Fruit fly (Drosophila melanogaster) ovary, adult (tissue): Measurements from ENCODE around the gene CG12111.

Experiments used
- CG17801 ChIP-seq: fragments of 200-800 bp; optimal IDR thresholded peaks from 2 replicates; lab custom pipeline; 2019; ENCODE audit warnings: missing biosample characterization, mild to moderate bottlenecking, missing genetic modification characterization, moderate library complexity; ENCODE audit not compliant: partially characterized antibody

The CG12111 gene

dm6 chrX:8570848-8571247 is at the start of gene CG12111:
TSS of gene CG12111 (minus strand) at chrX:8570948.
- TF ChIP-seq CG17801 (GFP tag; lab: Kevin White, UChicago) = no peak

- no peak for TF ChIP-seq CG17801 (GFP tag; lab: Kevin White, UChicago)
Measured at dm6 chrX:8616787-8617432, 46.2 kb upstream of the CG12111 start.

dm6 chrX:8616280-8616679 is 45.5 kb upstream of the CG12111 start:
- no peak for TF ChIP-seq CG17801 (GFP tag; lab: Kevin White, UChicago)

- no peak for TF ChIP-seq CG17801 (GFP tag; lab: Kevin White, UChicago)
Measured at dm6 chrX:8607902-8608301, 37.2 kb upstream of the CG12111 start.

DNA sequence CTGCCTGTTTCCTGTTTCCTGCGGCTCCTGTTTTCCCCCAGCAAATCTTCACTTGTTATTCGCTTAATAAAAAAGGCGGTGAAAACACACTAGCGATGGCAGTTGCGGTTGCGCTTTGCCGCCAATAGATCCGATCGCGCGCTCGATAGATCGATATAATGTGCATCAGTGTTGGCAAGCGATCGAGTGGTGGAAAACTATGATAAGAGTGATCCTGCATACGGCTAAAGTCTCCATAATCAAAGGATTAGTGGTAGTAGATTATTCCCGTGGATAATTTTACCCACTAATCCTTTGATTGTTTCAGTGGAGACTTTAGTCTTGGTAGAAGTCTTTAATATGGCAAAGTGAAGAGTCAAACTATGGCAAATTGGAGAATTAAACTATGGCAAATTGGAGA is 35.5 kb upstream of the CG12111 start, which contains the start of gene Caf1-180:
Gene Caf1-180, minus strand, starts transcription at position 99 of the 400 bp plus-strand sequence.
- TF ChIP-seq CG17801 (GFP tag; lab: Kevin White, UChicago) = no peak

DNA sequence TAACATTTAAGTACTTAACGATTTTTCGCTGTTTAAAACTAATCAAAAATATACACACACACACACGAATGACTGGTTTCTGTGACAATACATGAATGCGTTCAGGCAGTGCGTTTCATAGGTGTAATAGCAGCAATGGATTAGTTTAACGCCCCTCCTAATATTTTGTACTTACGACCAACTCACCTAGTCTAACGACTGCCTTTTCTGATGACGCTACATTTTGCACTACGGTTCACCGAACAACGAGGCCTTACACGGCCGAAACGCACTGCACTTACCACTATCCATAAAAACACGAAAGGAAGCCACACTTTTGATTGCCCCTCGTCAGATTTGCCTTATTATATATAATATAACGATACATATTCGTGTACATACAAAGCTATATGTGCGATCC is 30.4 kb upstream of the CG12111 start:
- TF ChIP-seq CG17801 (GFP tag; lab: Kevin White, UChicago) = no peak

DNA sequence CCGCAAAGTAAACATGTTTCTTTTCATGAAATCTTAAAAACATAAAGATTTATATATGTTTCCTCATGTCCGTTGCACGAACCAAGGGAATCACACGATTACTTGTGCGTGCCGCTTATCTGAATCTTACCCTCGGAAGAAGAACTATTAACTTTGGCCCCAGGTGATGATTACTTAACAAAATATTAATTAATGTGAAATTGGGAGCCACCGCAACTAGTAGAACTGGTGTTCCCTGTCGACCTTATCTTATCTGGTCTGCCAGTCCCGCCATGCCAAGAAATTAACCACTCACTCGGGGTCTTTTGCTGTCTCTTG is 22.4 kb upstream of the CG12111 start:
- TF ChIP-seq CG17801 (GFP tag; lab: Kevin White, UChicago) = no peak

DNA sequence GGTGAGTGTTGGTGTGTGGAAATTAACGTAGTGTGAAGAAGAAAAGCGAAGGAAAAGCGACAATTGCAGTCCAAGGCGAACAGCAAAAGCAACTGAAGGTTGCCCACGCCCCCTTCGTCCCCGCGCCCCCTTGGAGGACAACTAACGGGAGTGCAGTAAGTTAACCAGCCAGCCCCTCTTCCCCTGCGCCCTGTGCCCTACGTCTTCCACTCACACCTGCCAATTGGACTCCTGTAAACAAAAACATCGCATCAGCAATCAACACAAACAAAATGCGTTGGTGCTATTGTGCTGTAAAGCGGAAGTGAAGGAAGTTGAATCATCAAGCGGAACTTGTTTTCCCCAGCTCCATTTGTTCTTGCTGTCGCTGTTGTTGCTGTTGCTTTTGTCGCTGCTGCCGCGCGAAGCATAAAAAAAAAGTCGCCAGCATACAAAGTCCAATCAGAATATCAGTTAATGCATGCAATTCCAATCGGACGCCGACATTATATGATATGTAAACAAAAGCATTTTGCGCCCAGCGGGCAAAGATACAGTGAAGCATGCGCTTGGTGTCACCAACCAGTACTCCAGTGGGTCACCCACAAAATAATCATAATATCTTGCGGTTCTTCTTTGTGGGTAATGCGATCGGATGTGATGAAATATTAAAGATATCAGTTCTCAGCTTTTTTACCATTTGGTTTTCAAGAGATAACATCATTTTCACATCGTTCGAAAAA is 21.9 kb upstream of the CG12111 start:
- TF ChIP-seq CG17801 (GFP tag; lab: Kevin White, UChicago) = no peak

- peak; percentile 13 for TF ChIP-seq CG17801 (GFP tag; lab: Kevin White, UChicago)
Measured at dm6 chrX:8591685-8592127, 21.0 kb upstream of the CG12111 start, which contains the start of the genes CG12659 and Crag. TSS of gene CG12659 (minus strand) at chrX:8591729. TSS of gene Crag (plus strand) at chrX:8592031.

DNA sequence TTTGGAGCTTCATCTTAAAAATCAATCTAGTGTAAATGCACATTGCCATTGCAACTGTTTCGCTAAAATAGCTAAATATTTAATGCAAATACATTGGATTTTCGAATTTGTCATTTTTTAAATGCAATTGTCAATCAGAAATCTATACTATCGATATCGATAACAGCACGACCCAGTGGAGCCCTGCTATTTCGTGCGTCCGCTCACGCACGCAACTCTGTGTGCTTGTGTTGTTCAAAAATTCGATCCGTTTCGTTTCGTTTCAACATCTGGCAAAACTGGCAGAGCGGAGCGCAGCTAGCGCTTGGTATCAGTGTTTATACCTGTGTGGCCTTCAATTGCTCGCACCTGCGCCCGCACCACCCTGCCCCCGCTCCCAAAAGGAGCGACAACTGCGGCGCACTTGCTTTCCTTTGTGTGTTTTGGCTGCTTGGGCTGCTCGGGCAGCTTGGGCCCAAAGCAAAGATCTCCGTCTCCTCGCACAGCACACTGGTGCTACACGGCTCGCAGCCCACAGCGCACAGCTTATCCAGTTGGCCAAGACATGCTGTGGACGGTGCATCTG is 17.9 kb upstream of the CG12111 start, which contains the start of gene CG12081:
Gene CG12081, plus strand, starts transcription at position 205 of the 565 bp plus-strand sequence.
- TF ChIP-seq CG17801 (GFP tag; lab: Kevin White, UChicago) = peak; percentile 19

DNA sequence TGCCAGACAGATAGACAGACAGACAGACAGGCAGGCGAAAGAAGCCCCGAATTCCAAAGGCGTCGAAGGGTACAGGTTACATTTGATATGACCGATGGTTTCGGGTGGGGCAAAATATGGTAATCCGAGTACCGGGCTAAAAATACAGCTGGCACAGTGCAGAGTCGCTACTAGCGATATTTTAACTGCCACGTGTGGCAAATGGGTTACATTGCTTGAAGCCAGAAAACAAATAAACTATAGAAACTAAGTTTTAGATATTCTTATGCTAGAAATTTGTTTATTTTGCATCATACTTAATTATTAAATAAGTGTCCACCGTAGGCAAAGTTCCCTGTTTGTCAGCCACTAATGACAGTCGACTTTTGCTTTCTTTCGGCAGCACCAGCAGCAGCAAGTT is 12.4 kb upstream of the CG12111 start:
- no peak for TF ChIP-seq CG17801 (GFP tag; lab: Kevin White, UChicago)

DNA sequence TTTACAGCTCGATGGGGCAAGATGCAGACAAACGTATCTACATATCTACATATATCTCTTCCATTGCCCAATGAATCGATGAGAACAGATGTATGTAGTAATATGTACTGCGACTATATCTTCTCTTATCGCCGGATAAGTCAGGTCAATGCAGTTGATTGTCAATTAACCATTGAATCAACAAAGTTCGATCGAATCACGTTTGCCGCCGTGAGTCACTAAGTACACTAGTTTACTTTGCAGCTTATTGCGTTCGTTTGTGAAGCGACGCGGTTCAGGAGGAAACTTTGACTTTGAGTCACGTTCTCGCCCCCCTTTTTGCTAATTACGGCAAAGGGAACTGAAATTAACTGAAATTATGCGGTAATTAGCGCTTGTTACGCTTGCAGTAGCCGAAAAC is 10.0 kb upstream of the CG12111 start:
- TF ChIP-seq CG17801 (GFP tag; lab: Kevin White, UChicago) = no peak

dm6 chrX:8579875-8580274 is 9.1 kb upstream of the CG12111 start:
- no peak for TF ChIP-seq CG17801 (GFP tag; lab: Kevin White, UChicago)

DNA sequence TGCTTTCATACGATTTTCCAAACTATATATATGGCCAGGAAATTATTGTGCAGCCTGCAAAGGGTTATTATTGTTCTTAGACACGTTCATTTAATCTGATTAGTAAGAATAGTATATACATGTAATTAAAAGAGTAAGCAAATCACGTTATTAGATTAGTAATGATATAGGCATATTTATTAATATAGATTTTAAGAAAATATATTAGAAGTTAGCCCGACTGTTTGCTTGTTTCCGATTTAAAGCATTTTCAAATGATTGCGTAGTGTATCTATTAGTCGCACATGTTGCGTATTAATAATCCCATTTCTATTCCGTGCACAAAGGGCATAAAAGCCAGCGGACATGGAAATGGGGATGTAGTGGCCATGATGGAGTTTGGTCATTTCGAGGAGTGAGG is 8.3 kb upstream of the CG12111 start:
- TF ChIP-seq CG17801 (GFP tag; lab: Kevin White, UChicago) = no peak

dm6 chrX:8576675-8577074 is 5.9 kb upstream of the CG12111 start:
- TF ChIP-seq CG17801 (GFP tag; lab: Kevin White, UChicago) = no peak
